Worm (Caenorhabditis elegans) whole organism, late embryonic: Measurements from ENCODE around the gene skpo-2.

Experiments used
- C08G9.2 ChIP-seq: sonication (generic microtip); optimal IDR thresholded peaks from 2 replicates; lab custom pipeline; 2016; ENCODE audit warnings: mild to moderate bottlenecking, missing genetic modification characterization, moderate library complexity, missing compliant biosample characterization
- C38D4.7 ChIP-seq: fragments of 200-800 bp; sonication (Bioruptor generic); optimal IDR thresholded peaks from 2 replicates; lab custom pipeline; 2018; ENCODE audit warnings: mild to moderate bottlenecking, missing genetic modification characterization, moderate library complexity, missing compliant biosample characterization
- K09A11.1 ChIP-seq: sonication (generic microtip); optimal IDR thresholded peaks from 2 replicates; lab custom pipeline; 2017; ENCODE audit warnings: antibody characterized with exemption, mild to moderate bottlenecking, missing genetic modification characterization, missing compliant biosample characterization; ENCODE audit not compliant: insufficient read depth
- ama-1 ChIP-seq: fragments of 150-350 bp; optimal IDR thresholded peaks from 2 replicates; lab custom pipeline; 2014
- ceh-14 ChIP-seq: sonication (generic microtip); optimal IDR thresholded peaks from 2 replicates; lab custom pipeline; 2016; ENCODE audit warnings: missing genotype, missing genetic modification characterization, missing compliant biosample characterization
- ceh-18 ChIP-seq: sonication (generic microtip); optimal IDR thresholded peaks from 2 replicates; lab custom pipeline; 2016; ENCODE audit warnings: missing genetic modification characterization, missing compliant biosample characterization
- ceh-19 ChIP-seq: fragments of 200-800 bp; sonication (Bioruptor generic); optimal IDR thresholded peaks from 2 replicates; lab custom pipeline; 2018; ENCODE audit warnings: mild to moderate bottlenecking, missing genetic modification characterization, missing compliant biosample characterization
- ceh-2 ChIP-seq: sonication (generic microtip); optimal IDR thresholded peaks from 2 replicates; lab custom pipeline; 2016; ENCODE audit warnings: missing genotype, missing genetic modification characterization, missing compliant biosample characterization
- ceh-22 ChIP-seq: sonication (generic microtip); optimal IDR thresholded peaks from 2 replicates; lab custom pipeline; 2017; ENCODE audit warnings: missing biosample characterization, missing genetic modification characterization
- ceh-30 ChIP-seq: fragments of 150-350 bp; optimal IDR thresholded peaks from 2 replicates; lab custom pipeline; 2014; ENCODE audit warnings: missing biosample characterization, missing genetic modification characterization
- ceh-34 ChIP-seq: sonication (generic microtip); optimal IDR thresholded peaks from 2 replicates; lab custom pipeline; 2016; ENCODE audit warnings: mild to moderate bottlenecking, missing genetic modification characterization, missing compliant biosample characterization
- ceh-48 ChIP-seq: sonication (generic microtip); optimal IDR thresholded peaks from 2 replicates; lab custom pipeline; 2016; ENCODE audit warnings: missing genetic modification characterization, inconsistent platforms, missing compliant biosample characterization
- ceh-9 ChIP-seq: sonication (generic microtip); optimal IDR thresholded peaks from 2 replicates; lab custom pipeline; 2016; ENCODE audit warnings: mild to moderate bottlenecking, missing genetic modification characterization, inconsistent platforms, missing compliant biosample characterization
- elt-2 ChIP-seq: sonication (generic microtip); optimal IDR thresholded peaks from 2 replicates; lab custom pipeline; 2016; ENCODE audit warnings: missing genetic modification reagents, missing genetic modification characterization, missing compliant biosample characterization
- fax-1 ChIP-seq: sonication (generic microtip); optimal IDR thresholded peaks from 2 replicates; lab custom pipeline; 2016; ENCODE audit warnings: missing genotype, missing genetic modification characterization, missing compliant biosample characterization
- fkh-10 ChIP-seq: fragments of 150-350 bp; optimal IDR thresholded peaks from 2 replicates; lab custom pipeline; 2014; ENCODE audit warnings: missing biosample characterization, missing genetic modification reagents, missing genetic modification characterization
- hlh-15 ChIP-seq: sonication (generic microtip); optimal IDR thresholded peaks from 2 replicates; lab custom pipeline; 2016; ENCODE audit warnings: missing genetic modification characterization, missing compliant biosample characterization
- hlh-30 ChIP-seq: sonication (generic microtip); optimal IDR thresholded peaks from 2 replicates; lab custom pipeline; 2017; ENCODE audit warnings: antibody characterized with exemption, missing genetic modification characterization, missing compliant biosample characterization; ENCODE audit not compliant: insufficient read depth
- hlh-6 ChIP-seq: sonication (generic microtip); optimal IDR thresholded peaks from 2 replicates; lab custom pipeline; 2016; ENCODE audit warnings: missing genotype, missing genetic modification characterization, missing compliant biosample characterization
- lin-11 ChIP-seq: fragments of 200-800 bp; sonication (Bioruptor generic); optimal IDR thresholded peaks from 2 replicates; lab custom pipeline; 2018; ENCODE audit warnings: mild to moderate bottlenecking, missing genetic modification characterization, missing compliant biosample characterization
- madf-2 ChIP-seq: sonication (generic microtip); optimal IDR thresholded peaks from 2 replicates; lab custom pipeline; 2017; ENCODE audit warnings: missing genetic modification characterization, missing compliant biosample characterization
- mec-3 ChIP-seq: sonication (generic microtip); optimal IDR thresholded peaks from 2 replicates; lab custom pipeline; 2016; ENCODE audit warnings: borderline replicate concordance, missing genetic modification characterization, missing compliant biosample characterization
- nfya-1 ChIP-seq: sonication (generic microtip); optimal IDR thresholded peaks from 2 replicates; lab custom pipeline; 2017; ENCODE audit warnings: missing genetic modification characterization, mild to moderate bottlenecking, missing compliant biosample characterization, antibody characterized with exemption, moderate library complexity
- nhr-11 ChIP-seq: fragments of 150-350 bp; optimal IDR thresholded peaks from 2 replicates; lab custom pipeline; 2014; ENCODE audit warnings: missing biosample characterization, missing genetic modification characterization
- nhr-232 ChIP-seq: sonication (generic microtip); optimal IDR thresholded peaks from 2 replicates; lab custom pipeline; 2016; ENCODE audit warnings: missing genetic modification characterization, missing compliant biosample characterization
- npax-4 ChIP-seq: sonication (generic microtip); optimal IDR thresholded peaks from 2 replicates; lab custom pipeline; 2016; ENCODE audit warnings: missing genetic modification characterization, missing compliant biosample characterization
- odd-2 ChIP-seq: sonication (generic microtip); optimal IDR thresholded peaks from 2 replicates; lab custom pipeline; 2017; ENCODE audit warnings: antibody characterized with exemption, mild to moderate bottlenecking, missing genetic modification characterization, missing compliant biosample characterization
- pat-9 ChIP-seq: fragments of 200-800 bp; sonication (Bioruptor generic); optimal IDR thresholded peaks from 2 replicates; lab custom pipeline; 2018; ENCODE audit warnings: mild to moderate bottlenecking, missing genetic modification characterization, moderate library complexity, missing compliant biosample characterization
- pax-1 ChIP-seq: fragments of 150-350 bp; optimal IDR thresholded peaks from 2 replicates; lab custom pipeline; 2014; ENCODE audit warnings: missing biosample characterization, missing genetic modification characterization
- pha-2 ChIP-seq: sonication (generic microtip); optimal IDR thresholded peaks from 2 replicates; lab custom pipeline; 2017; ENCODE audit warnings: mild to moderate bottlenecking, missing genetic modification characterization, missing compliant biosample characterization
- pha-4 ChIP-seq: fragments of 150-350 bp; optimal IDR thresholded peaks from 2 replicates; lab custom pipeline; 2018; ENCODE audit warnings: missing biosample characterization, missing genetic modification reagents, missing genetic modification characterization
- pqm-1 ChIP-seq: sonication (generic microtip); optimal IDR thresholded peaks from 2 replicates; lab custom pipeline; 2016; ENCODE audit warnings: missing genetic modification characterization, missing compliant biosample characterization
- ref-2 ChIP-seq: sonication (generic microtip); optimal IDR thresholded peaks from 2 replicates; lab custom pipeline; 2016; ENCODE audit warnings: missing genetic modification characterization, missing compliant biosample characterization
- rnt-1 ChIP-seq: sonication (generic microtip); optimal IDR thresholded peaks from 2 replicates; lab custom pipeline; 2016; ENCODE audit warnings: missing genetic modification characterization, missing compliant biosample characterization
- sox-2 ChIP-seq: fragments of 200-800 bp; sonication (Bioruptor generic); IDR thresholded peaks from 2 replicates; pipeline ENCODE4 v1.3.6; 2022; ENCODE audit warnings: missing genetic modification reagents, missing genetic modification characterization, missing compliant biosample characterization
- sox-4 ChIP-seq: sonication (generic microtip); optimal IDR thresholded peaks from 2 replicates; lab custom pipeline; 2017; ENCODE audit warnings: mild to moderate bottlenecking, missing genetic modification characterization, inconsistent platforms, missing compliant biosample characterization
- tbx-7 ChIP-seq: sonication (generic microtip); optimal IDR thresholded peaks from 2 replicates; lab custom pipeline; 2016; ENCODE audit warnings: missing genotype, missing genetic modification characterization, missing compliant biosample characterization
- unc-3 ChIP-seq, 2 experiments: fragments of 200-800 bp in 1 of 2; sonication (Bioruptor generic) in 1 of 2; sonication (generic microtip) in 1 of 2; conservative IDR thresholded peaks in 1 of 2; optimal IDR thresholded peaks in 1 of 2; 2 replicates each; pipeline versions ENCODE4 v1.3.6 to Lab custom; 2016 to 2022; ENCODE audit warnings: missing compliant biosample characterization in 2 of 2, missing genetic modification characterization in 2 of 2, missing genetic modification reagents in 1 of 2
- ztf-16 ChIP-seq: sonication (generic microtip); optimal IDR thresholded peaks from 2 replicates; lab custom pipeline; 2017; ENCODE audit warnings: missing genetic modification characterization, missing compliant biosample characterization

Gene skpo-2

DNA sequence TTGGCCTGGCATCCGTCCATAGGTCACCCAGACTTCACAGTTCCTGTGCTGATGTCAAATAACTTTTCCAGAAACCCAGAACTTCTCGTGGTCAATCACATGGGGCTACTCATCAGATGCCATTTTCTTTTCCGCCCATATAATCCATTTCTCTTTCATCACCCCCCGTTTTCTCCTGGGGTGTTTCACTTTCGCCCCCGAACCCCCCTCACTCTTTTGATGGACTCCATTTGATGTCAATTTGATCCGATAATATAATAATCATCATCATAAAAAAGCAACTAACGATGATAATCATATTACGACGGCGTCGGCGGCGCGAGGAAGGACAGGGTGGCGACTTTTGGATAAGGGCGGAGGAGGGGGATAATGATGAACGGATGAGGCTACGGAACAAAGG, 2.0 kb upstream of the skpo-2 start:
- TF ChIP-seq ceh-18 (tag; lab: Kevin White, UChicago), result no peak

DNA sequence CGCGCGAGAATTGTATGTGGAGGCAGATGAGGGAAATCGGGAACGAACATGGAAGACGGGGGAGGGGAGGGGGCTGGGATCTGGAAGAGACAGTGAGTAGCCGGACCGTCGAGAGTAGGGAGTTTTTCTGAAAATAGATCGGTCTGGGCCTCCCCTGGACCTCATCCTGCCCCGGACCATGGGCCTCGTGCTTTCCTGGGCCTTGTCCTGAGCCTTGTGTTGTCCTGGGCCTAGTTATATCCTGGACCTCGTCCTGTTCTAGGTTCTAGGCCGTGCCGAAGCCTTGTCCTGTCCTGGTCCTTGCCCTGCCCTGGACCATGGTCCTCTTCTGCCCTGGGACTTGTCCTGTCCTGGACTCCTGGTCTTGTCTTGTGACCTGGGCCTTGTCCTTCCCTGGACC, 1.1 kb upstream of the skpo-2 start:
- TF ChIP-seq fkh-10 (GFP tag; lab: Kevin White, UChicago) (no peak), ceh-48 (tag; lab: Kevin White, UChicago) (no peak), pqm-1 (no peak), ceh-30 (tag; lab: Kevin White, UChicago) (no peak), hlh-6 (no peak), pha-4 (tag; lab: Kevin White, UChicago) (no peak)

DNA sequence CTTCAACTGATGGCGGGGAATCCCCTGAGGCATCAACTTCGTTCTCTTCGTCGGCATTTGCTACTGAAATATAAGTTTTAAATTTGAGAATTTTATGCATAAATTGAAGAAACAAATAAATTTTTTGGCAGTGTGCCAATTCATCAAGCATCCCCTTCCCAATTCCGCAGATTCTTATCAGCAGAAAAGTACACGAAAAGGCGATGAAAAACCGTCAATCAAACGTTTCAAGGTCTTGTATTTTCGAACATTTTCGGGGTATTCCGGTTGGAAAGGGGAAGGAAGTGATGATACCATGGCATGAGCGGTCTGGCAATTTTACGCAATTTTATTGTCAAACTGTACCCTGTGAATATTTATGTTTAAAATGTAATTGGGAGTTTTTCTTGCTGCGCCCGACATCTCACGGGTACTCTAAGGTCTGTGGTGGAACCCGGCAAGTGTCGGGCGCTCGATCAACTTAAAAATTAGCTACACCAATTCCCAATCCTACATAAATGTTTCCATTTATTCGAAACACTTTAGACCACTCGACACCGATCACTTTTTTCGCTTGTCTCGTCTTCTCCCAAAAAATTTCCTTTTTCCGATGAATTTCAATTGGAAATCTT, 1.3 kb downstream of the skpo-2 start:
- no peak for TF ChIP-seq ceh-14 (tag; lab: Kevin White, UChicago)
- no peak for TF ChIP-seq ceh-2
- no peak for TF ChIP-seq ceh-9
- no peak for TF ChIP-seq lin-11 (tag; lab: Kevin White, UChicago)
- TF ChIP-seq C38D4.7 (GFP tag; lab: Kevin White, UChicago), result no peak
- no peak for TF ChIP-seq ceh-34
- no peak for TF ChIP-seq mec-3 (tag; lab: Kevin White, UChicago)
- TF ChIP-seq ceh-22, result no peak
- no peak for TF ChIP-seq hlh-15
- no peak for TF ChIP-seq ref-2 (tag; lab: Kevin White, UChicago)
- no peak for TF ChIP-seq npax-4 (tag; lab: Kevin White, UChicago)
- no peak for TF ChIP-seq nhr-11 (tag; lab: Kevin White, UChicago)
- TF ChIP-seq nhr-232 (tag; lab: Kevin White, UChicago), result no peak
- no peak for TF ChIP-seq rnt-1 (tag; lab: Kevin White, UChicago)

DNA sequence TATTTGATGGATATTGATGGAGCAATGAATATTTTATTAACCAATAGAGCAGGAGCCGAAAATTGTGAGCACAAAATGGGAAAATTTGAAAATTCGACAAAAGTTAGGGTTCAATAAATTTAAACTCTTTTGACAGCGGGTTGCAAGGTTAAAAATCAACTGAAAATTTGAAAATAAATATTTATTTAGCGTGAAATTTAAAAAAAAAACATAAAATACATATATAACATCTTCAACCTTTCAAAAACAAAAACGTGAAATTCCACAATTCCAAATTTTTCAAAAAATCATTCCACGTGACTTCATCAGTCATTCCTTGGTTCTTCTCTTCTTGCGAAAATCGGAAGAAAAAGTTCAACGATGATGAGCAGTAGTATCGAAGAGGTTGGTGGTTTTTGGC, 6.9 kb downstream of the skpo-2 start, which contains the start of gene C16C8.18:
Gene C16C8.18, plus strand, starts transcription at position 301 of the 400 bp plus-strand sequence.
- no peak for TF ChIP-seq fax-1
- no peak for TF ChIP-seq pha-2 (tag; lab: Kevin White, UChicago)
- no peak for TF ChIP-seq ztf-16 (tag; lab: Kevin White, UChicago)
- no peak for TF ChIP-seq ama-1 (lab: Kevin White, UChicago)
- TF ChIP-seq tbx-7 (tag; lab: Kevin White, UChicago), result no peak
- no peak for TF ChIP-seq ceh-34
- TF ChIP-seq rnt-1 (tag; lab: Kevin White, UChicago), result no peak
- no peak for TF ChIP-seq nhr-11 (tag; lab: Kevin White, UChicago)
- TF ChIP-seq elt-2 (tag; lab: Kevin White, UChicago), result no peak
- no peak for TF ChIP-seq ceh-18 (tag; lab: Kevin White, UChicago)
- TF ChIP-seq ceh-19 (GFP tag; lab: Kevin White, UChicago), result no peak
- no peak for TF ChIP-seq ceh-14 (tag; lab: Kevin White, UChicago)
- no peak for TF ChIP-seq sox-2 (GFP tag; lab: Robert Waterston, UW)
- no peak for TF ChIP-seq hlh-6
- TF ChIP-seq mec-3 (tag; lab: Kevin White, UChicago), result no peak
- TF ChIP-seq ceh-22, result no peak
- TF ChIP-seq ceh-9, result no peak
- TF ChIP-seq K09A11.1, result no peak

DNA sequence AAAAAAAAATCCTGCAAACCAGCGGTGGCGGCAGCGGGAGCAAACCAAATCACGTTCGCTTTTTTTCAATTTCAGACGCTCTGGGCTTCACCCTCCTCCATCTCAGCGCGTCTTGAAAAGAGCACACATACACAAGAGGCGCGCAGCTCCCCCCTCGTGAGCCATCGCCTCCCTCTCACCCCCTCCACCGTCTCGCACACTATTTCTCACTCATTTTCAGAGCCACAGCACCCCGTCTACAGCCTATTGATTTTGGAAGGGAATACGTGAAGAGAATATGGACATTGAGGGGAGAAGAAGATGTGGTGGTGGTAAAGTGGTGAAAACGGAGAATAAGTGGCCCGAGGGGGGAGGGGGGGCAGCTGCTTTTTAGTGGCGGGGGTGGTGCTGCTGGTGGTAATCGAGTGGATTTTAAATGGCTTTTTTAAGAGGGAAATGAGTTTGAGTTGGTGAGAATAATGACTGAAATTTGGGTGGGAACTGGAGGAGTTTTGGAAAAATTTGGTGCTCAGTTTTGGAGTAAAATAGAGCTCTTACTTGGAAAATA, 8.1 kb downstream of the skpo-2 start:
- TF ChIP-seq pax-1 (tag; lab: Kevin White, UChicago) (no peak), ceh-19 (GFP tag; lab: Kevin White, UChicago) (peak; percentile 49), elt-2 (tag; lab: Kevin White, UChicago) (no peak), unc-3 (GFP tag; conservative IDR thresholded peaks at IDR 0.05; lab: Robert Waterston, UW) (no peak), unc-3 (tag; optimal IDR thresholded peaks at IDR 0.05; lab: Kevin White, UChicago) (peak; percentile 11), ceh-48 (tag; lab: Kevin White, UChicago) (peak; percentile 85), nfya-1 (tag; lab: Kevin White, UChicago) (peak; percentile 8), pat-9 (tag; lab: Kevin White, UChicago) (no peak), madf-2 (tag; lab: Kevin White, UChicago) (no peak), hlh-30 (peak; percentile 28), ztf-16 (tag; lab: Kevin White, UChicago) (no peak), sox-4 (tag; lab: Kevin White, UChicago) (peak; percentile 17), odd-2 (tag; lab: Kevin White, UChicago) (no peak), C08G9.2 (tag; lab: Kevin White, UChicago) (no peak)
- TF ChIP-seq, all 69 proteins: peak for 6
